Fruit fly (Drosophila melanogaster) whole organism, pupa: Measurements from ENCODE around the gene CG6051.

Source experiments
- CG10348 ChIP-seq: fragments of 200-800 bp; sonication (Bioruptor generic); IDR thresholded peaks from 2 replicates; pipeline ENCODE4 v1.3.6; 2022; ENCODE audit warnings: missing biosample characterization, missing genetic modification characterization
- CG12605 ChIP-seq: fragments of 200-800 bp; sonication (Bioruptor generic); IDR thresholded peaks from 2 replicates; pipeline ENCODE4 v1.3.6; 2022; ENCODE audit warnings: missing biosample characterization, missing genetic modification characterization
- CG13204 ChIP-seq: fragments of 200-800 bp; sonication (Bioruptor generic); optimal IDR thresholded peaks from 2 replicates; lab custom pipeline; 2018; ENCODE audit warnings: missing biosample characterization, mild to moderate bottlenecking, missing genetic modification characterization, moderate library complexity
- CG14655 ChIP-seq: fragments of 200-800 bp; sonication (Bioruptor generic); optimal IDR thresholded peaks from 3 replicates; lab custom pipeline; 2017; ENCODE audit warnings: mild to moderate bottlenecking, missing biosample characterization, missing genetic modification reagents, missing genetic modification characterization
- CG15710 ChIP-seq: fragments of 200-800 bp; sonication (Bioruptor generic); optimal IDR thresholded peaks from 2 replicates; lab custom pipeline; 2018; ENCODE audit warnings: missing biosample characterization, mild to moderate bottlenecking, missing genetic modification characterization, moderate library complexity
- CG17806 ChIP-seq: fragments of 200-800 bp; sonication (Bioruptor generic); optimal IDR thresholded peaks from 2 replicates; lab custom pipeline; 2018; ENCODE audit warnings: missing biosample characterization, mild to moderate bottlenecking, missing genetic modification characterization, moderate library complexity
- CG32121 ChIP-seq: fragments of 200-800 bp; sonication (Bioruptor generic); IDR thresholded peaks from 2 replicates; pipeline ENCODE4 v1.3.6; 2022; ENCODE audit warnings: missing biosample characterization, missing genetic modification characterization
- CG34367 ChIP-seq: fragments of 200-800 bp; sonication (Bioruptor generic); optimal IDR thresholded peaks from 2 replicates; lab custom pipeline; 2018; ENCODE audit warnings: missing biosample characterization, mild to moderate bottlenecking, missing genetic modification characterization
- CG4496 ChIP-seq: fragments of 200-800 bp; sonication (Bioruptor generic); IDR thresholded peaks from 3 replicates; pipeline ENCODE4 v1.3.6; 2022; ENCODE audit warnings: missing biosample characterization, missing genetic modification characterization
- CG8159 ChIP-seq: fragments of 200-800 bp; sonication (Bioruptor generic); optimal IDR thresholded peaks from 3 replicates; lab custom pipeline; 2018; ENCODE audit warnings: missing biosample characterization, mild to moderate bottlenecking, missing genetic modification characterization, moderate library complexity
- CG8301 ChIP-seq: fragments of 200-800 bp; sonication (Bioruptor generic); optimal IDR thresholded peaks from 2 replicates; lab custom pipeline; 2018; ENCODE audit warnings: missing biosample characterization, mild to moderate bottlenecking, missing genetic modification characterization
- CG9948 ChIP-seq: fragments of 200-800 bp; sonication (Bioruptor generic); optimal IDR thresholded peaks from 2 replicates; lab custom pipeline; 2018; ENCODE audit warnings: missing biosample characterization, mild to moderate bottlenecking, missing genetic modification characterization, moderate library complexity
- D1 ChIP-seq: fragments of 200-800 bp; sonication (Bioruptor generic); optimal IDR thresholded peaks from 2 replicates; lab custom pipeline; 2018; ENCODE audit warnings: missing biosample characterization, mild to moderate bottlenecking, missing genetic modification characterization, moderate library complexity
- EcR ChIP-seq: fragments of 200-800 bp; sonication (Bioruptor generic); optimal IDR thresholded peaks from 3 replicates; lab custom pipeline; 2019; ENCODE audit warnings: missing biosample characterization, missing genetic modification characterization, mild to moderate bottlenecking, moderate library complexity, missing genetic modification reagents
- Ets98B ChIP-seq: fragments of 200-800 bp; sonication (Bioruptor generic); IDR thresholded peaks from 2 replicates; pipeline ENCODE4 v1.3.6; 2022; ENCODE audit warnings: missing biosample characterization, missing genetic modification characterization
- Pif1A ChIP-seq: fragments of 200-800 bp; sonication (Bioruptor generic); optimal IDR thresholded peaks from 3 replicates; lab custom pipeline; 2016; ENCODE audit warnings: missing biosample characterization, missing genetic modification characterization
- Pif1B ChIP-seq: fragments of 200-800 bp; sonication (Bioruptor generic); optimal IDR thresholded peaks from 3 replicates; lab custom pipeline; 2016; ENCODE audit warnings: missing biosample characterization, missing genetic modification characterization
- Snoo ChIP-seq: fragments of 200-800 bp; sonication (Bioruptor generic); optimal IDR thresholded peaks from 3 replicates; lab custom pipeline; 2017; ENCODE audit warnings: missing biosample characterization, mild to moderate bottlenecking, missing genetic modification characterization, inconsistent platforms
- fd96Ca ChIP-seq: fragments of 200-800 bp; sonication (Bioruptor generic); IDR thresholded peaks from 3 replicates; pipeline ENCODE4 v1.3.6; 2022; ENCODE audit warnings: missing biosample characterization, missing genetic modification characterization
- gl ChIP-seq: fragments of 200-800 bp; sonication (Bioruptor generic); optimal IDR thresholded peaks from 2 replicates; lab custom pipeline; 2018; ENCODE audit warnings: missing biosample characterization, mild to moderate bottlenecking, missing genetic modification characterization
- rn ChIP-seq: fragments of 200-800 bp; sonication (Bioruptor generic); IDR thresholded peaks from 2 replicates; pipeline ENCODE4 v1.3.6; 2022; ENCODE audit warnings: missing biosample characterization, missing genetic modification characterization

CG6051 gene

dm6 chr3R:27194106-27194505, 43.2 kb upstream of the CG6051 start, which contains the start of gene Ser:
TSS of gene Ser (minus strand) at chr3R:27194267.
- TF ChIP-seq CG34367 (tag; lab: Kevin White, UChicago) = no peak
- no peak for TF ChIP-seq D1 (tag; lab: Kevin White, UChicago)
- TF ChIP-seq Ets98B (GFP tag; lab: Robert Waterston, UW) = peak; percentile 40; the same call in 1 of the 2 replicates
- no peak for TF ChIP-seq CG14655
- 0 out of 3 replicates have a peak, but pooled peaks have one; percentile 37 for TF ChIP-seq fd96Ca
- TF ChIP-seq CG17806 (tag; lab: Kevin White, UChicago) = no peak
- TF ChIP-seq EcR (GFP tag; lab: Kevin White, UChicago) = peak; percentile 28
- no peak for TF ChIP-seq CG15710 (tag; lab: Kevin White, UChicago)
- 0 out of 2 replicates have a peak, but pooled peaks have one; percentile 27 for TF ChIP-seq CG32121 (GFP tag; lab: Robert Waterston, UW)
- TF ChIP-seq Pif1A (GFP tag; lab: Kevin White, UChicago) = no peak
- TF ChIP-seq Pif1B (GFP tag; lab: Kevin White, UChicago) = peak; percentile 10
- TF ChIP-seq rn (GFP tag; lab: Robert Waterston, UW) = no peak
- peak; percentile 31 for TF ChIP-seq Snoo (tag; lab: Kevin White, UChicago)
- TF ChIP-seq CG13204 (GFP tag; lab: Kevin White, UChicago) = peak; percentile 35
- peak; percentile 14 for TF ChIP-seq gl (tag; lab: Kevin White, UChicago)

dm6 chr3R:27193079-27193478, 42.2 kb upstream of the CG6051 start:
- peak; percentile 41 for TF ChIP-seq CG15710 (tag; lab: Kevin White, UChicago)
- peak; percentile 23 for TF ChIP-seq CG34367 (tag; lab: Kevin White, UChicago)
- TF ChIP-seq Pif1B (GFP tag; lab: Kevin White, UChicago) = no peak
- no peak for TF ChIP-seq D1 (tag; lab: Kevin White, UChicago)
- 0 out of 2 replicates have a peak, but pooled peaks have one; percentile 21 for TF ChIP-seq rn (GFP tag; lab: Robert Waterston, UW)
- no peak for TF ChIP-seq CG10348
- TF ChIP-seq CG4496 (GFP tag; lab: Robert Waterston, UW) = peak; percentile 77
- no peak for TF ChIP-seq fd96Ca
- TF ChIP-seq CG17806 (tag; lab: Kevin White, UChicago) = peak; percentile 47
- no peak for TF ChIP-seq EcR (GFP tag; lab: Kevin White, UChicago)
- TF ChIP-seq Ets98B (GFP tag; lab: Robert Waterston, UW) = peak; percentile 17; the same call in 1 of the 2 replicates
- no peak for TF ChIP-seq CG12605 (GFP tag; lab: Robert Waterston, UW)
- peak; percentile 46; the same call in 1 of the 2 replicates for TF ChIP-seq CG32121 (GFP tag; lab: Robert Waterston, UW)
- TF ChIP-seq CG14655 = peak; percentile 62
- TF ChIP-seq Pif1A (GFP tag; lab: Kevin White, UChicago) = no peak
- no peak for TF ChIP-seq Snoo (tag; lab: Kevin White, UChicago)
- TF ChIP-seq CG13204 (GFP tag; lab: Kevin White, UChicago) = no peak
- TF ChIP-seq CG8301 (tag; lab: Kevin White, UChicago) = peak; percentile 58
- peak; percentile 35 for TF ChIP-seq CG8159 (tag; lab: Kevin White, UChicago)
- peak; percentile 22 for TF ChIP-seq CG9948

dm6 chr3R:27186849-27187248, 36.0 kb upstream of the CG6051 start:
- TF ChIP-seq Pif1B (GFP tag; lab: Kevin White, UChicago) (no peak), CG17806 (tag; lab: Kevin White, UChicago) (no peak), CG4496 (GFP tag; lab: Robert Waterston, UW) (no peak), gl (tag; lab: Kevin White, UChicago) (no peak), Snoo (tag; lab: Kevin White, UChicago) (no peak), Pif1A (GFP tag; lab: Kevin White, UChicago) (no peak), CG10348 (no peak), D1 (tag; lab: Kevin White, UChicago) (no peak)
- TF ChIP-seq, all 21 proteins: peak for 0

- TF ChIP-seq rn (GFP tag; lab: Robert Waterston, UW) = no peak
- TF ChIP-seq Snoo (tag; lab: Kevin White, UChicago) = peak; percentile 61
- peak; percentile 39 for TF ChIP-seq Pif1B (GFP tag; lab: Kevin White, UChicago)
- TF ChIP-seq CG17806 (tag; lab: Kevin White, UChicago) = peak; percentile 55
- TF ChIP-seq CG34367 (tag; lab: Kevin White, UChicago) = peak; percentile 12
- TF ChIP-seq CG12605 (GFP tag; lab: Robert Waterston, UW) = no peak
- peak; percentile 29; the same call in 1 of the 2 replicates for TF ChIP-seq CG32121 (GFP tag; lab: Robert Waterston, UW)
- no peak for TF ChIP-seq gl (tag; lab: Kevin White, UChicago)
- peak; percentile 57 for TF ChIP-seq CG15710 (tag; lab: Kevin White, UChicago)
- no peak for TF ChIP-seq CG10348
- TF ChIP-seq Ets98B (GFP tag; lab: Robert Waterston, UW) = no peak
- TF ChIP-seq D1 (tag; lab: Kevin White, UChicago) = no peak
- peak; percentile 93 for TF ChIP-seq CG13204 (GFP tag; lab: Kevin White, UChicago)
- peak; percentile 84 for TF ChIP-seq EcR (GFP tag; lab: Kevin White, UChicago)
- TF ChIP-seq CG14655 = peak; percentile 65
- peak; percentile 64 for TF ChIP-seq Pif1A (GFP tag; lab: Kevin White, UChicago)
- TF ChIP-seq CG8301 (tag; lab: Kevin White, UChicago) = peak; percentile 34
- peak; percentile 47 for TF ChIP-seq CG9948
- TF ChIP-seq CG4496 (GFP tag; lab: Robert Waterston, UW) = peak; percentile 66; the same call in 2 of the 3 replicates
- TF ChIP-seq fd96Ca = peak; percentile 67
- peak; percentile 56 for TF ChIP-seq CG8159 (tag; lab: Kevin White, UChicago)
- TF ChIP-seq, all 21 proteins: peak for 15
Observed at dm6 chr3R:27185933-27186571, 35.2 kb upstream of the CG6051 start.

- TF ChIP-seq gl (tag; lab: Kevin White, UChicago) = no peak
- TF ChIP-seq fd96Ca = peak; percentile 72; the same call in 2 of the 3 replicates
- TF ChIP-seq CG12605 (GFP tag; lab: Robert Waterston, UW) = peak; percentile 50; the same call in 1 of the 2 replicates
- peak; percentile 71 for TF ChIP-seq CG32121 (GFP tag; lab: Robert Waterston, UW)
- peak; percentile 83 for TF ChIP-seq CG8301 (tag; lab: Kevin White, UChicago)
- no peak for TF ChIP-seq EcR (GFP tag; lab: Kevin White, UChicago)
- peak; percentile 23 for TF ChIP-seq CG17806 (tag; lab: Kevin White, UChicago)
- TF ChIP-seq Snoo (tag; lab: Kevin White, UChicago) = no peak
- no peak for TF ChIP-seq CG10348
- peak; percentile 39 for TF ChIP-seq Pif1A (GFP tag; lab: Kevin White, UChicago)
- no peak for TF ChIP-seq CG34367 (tag; lab: Kevin White, UChicago)
- peak; percentile 27; the same call in 1 of the 2 replicates for TF ChIP-seq rn (GFP tag; lab: Robert Waterston, UW)
- TF ChIP-seq CG13204 (GFP tag; lab: Kevin White, UChicago) = no peak
- TF ChIP-seq CG15710 (tag; lab: Kevin White, UChicago) = no peak
- TF ChIP-seq CG14655 = peak; percentile 83
- TF ChIP-seq Ets98B (GFP tag; lab: Robert Waterston, UW) = peak; percentile 80
- peak; percentile 81 for TF ChIP-seq CG4496 (GFP tag; lab: Robert Waterston, UW)
- peak; percentile 22 for TF ChIP-seq CG9948
- no peak for TF ChIP-seq D1 (tag; lab: Kevin White, UChicago)
- TF ChIP-seq Pif1B (GFP tag; lab: Kevin White, UChicago) = peak; percentile 49
- TF ChIP-seq CG8159 (tag; lab: Kevin White, UChicago) = no peak
Observed at dm6 chr3R:27181074-27181473, 30.2 kb upstream of the CG6051 start.
